Worm (Caenorhabditis elegans): ENCODE data around the gene pudl-2.

- TF ChIP-seq scrt-1 (GFP tag; IDR thresholded peaks at IDR 0.05) (no peak), hmg-4 (GFP tag; optimal IDR thresholded peaks at IDR 0.05) (no peak), ceh-36 (tag; optimal IDR thresholded peaks at IDR 0.05) (no peak), sea-1 (GFP tag; conservative IDR thresholded peaks at IDR 0.05) (no peak)
Observed at ce11 chrIV:2864743-2865142, 30.1 kb downstream of the pudl-2 start, which contains the start of gene Y54G2A.16.
